Worm (Caenorhabditis elegans): ENCODE results near the gene shpk-1.

The shpk-1 gene

ce11 chrIII:13607833-13608232 is at the start of gene shpk-1:
Gene shpk-1 (plus strand): TSS chrIII:13608020.
- no peak for TF ChIP-seq unc-62 (GFP tag; optimal IDR thresholded peaks at IDR 0.05)

ce11 chrIII:13560715-13561114 is 47.1 kb upstream of the shpk-1 start:
- no peak for TF ChIP-seq unc-62 (GFP tag; optimal IDR thresholded peaks at IDR 0.05)

- no peak for TF ChIP-seq unc-62 (GFP tag; optimal IDR thresholded peaks at IDR 0.05)
These were observed 46.6 kb upstream of the shpk-1 start for ce11 chrIII:13561233-13561632.

ce11 chrIII:13563000-13563522 is 44.8 kb upstream of the shpk-1 start, which contains the start of gene T05D4.2:
Gene T05D4.2 (minus strand): TSS chrIII:13563082.
- TF ChIP-seq unc-62 (GFP tag; optimal IDR thresholded peaks at IDR 0.05), result no peak

- no peak for TF ChIP-seq unc-62 (GFP tag; optimal IDR thresholded peaks at IDR 0.05)
These were observed 44.2 kb upstream of the shpk-1 start for ce11 chrIII:13563583-13563982.

ce11 chrIII:13564929-13565328 is 42.9 kb upstream of the shpk-1 start, which contains the start of gene aldo-1:
Gene aldo-1 (minus strand): TSS chrIII:13564937.
- TF ChIP-seq unc-62 (GFP tag; optimal IDR thresholded peaks at IDR 0.05), result no peak

ce11 chrIII:13565972-13566371 is 41.8 kb upstream of the shpk-1 start:
- TF ChIP-seq unc-62 (GFP tag; optimal IDR thresholded peaks at IDR 0.05), result no peak

ce11 chrIII:13570347-13570746 is 37.5 kb upstream of the shpk-1 start, which contains the start of gene exc-12:
Gene exc-12 (minus strand): TSS chrIII:13570447.
- TF ChIP-seq unc-62 (GFP tag; optimal IDR thresholded peaks at IDR 0.05), result no peak

- TF ChIP-seq unc-62 (GFP tag; optimal IDR thresholded peaks at IDR 0.05), result no peak
These were observed 32.1 kb upstream of the shpk-1 start, which contains the start of gene osm-7 for ce11 chrIII:13575610-13576232. Gene osm-7 (plus strand): TSS chrIII:13576182.

ce11 chrIII:13580076-13580475 is 27.7 kb upstream of the shpk-1 start:
- TF ChIP-seq unc-62 (GFP tag; optimal IDR thresholded peaks at IDR 0.05), result no peak

- no peak for TF ChIP-seq unc-62 (GFP tag; optimal IDR thresholded peaks at IDR 0.05)
These were observed 27.3 kb upstream of the shpk-1 start, which contains the start of gene T05D4.5 for ce11 chrIII:13580538-13580937. Gene T05D4.5 (plus strand): TSS chrIII:13580838.

ce11 chrIII:13581727-13582126 is 26.1 kb upstream of the shpk-1 start:
- no peak for TF ChIP-seq unc-62 (GFP tag; optimal IDR thresholded peaks at IDR 0.05)

ce11 chrIII:13600254-13600653 is 7.6 kb upstream of the shpk-1 start:
- TF ChIP-seq unc-62 (GFP tag; optimal IDR thresholded peaks at IDR 0.05), result no peak

ce11 chrIII:13604834-13605233 is 3.0 kb upstream of the shpk-1 start:
- no peak for TF ChIP-seq unc-62 (GFP tag; optimal IDR thresholded peaks at IDR 0.05)

- TF ChIP-seq unc-62 (GFP tag; optimal IDR thresholded peaks at IDR 0.05), result no peak
These were observed 1.7 kb upstream of the shpk-1 start, which contains the start of gene act-5 for ce11 chrIII:13606016-13606530. Gene act-5 (minus strand): TSS chrIII:13606066.

- TF ChIP-seq unc-62 (GFP tag; optimal IDR thresholded peaks at IDR 0.05), result no peak
These were observed 955 bp upstream of the shpk-1 start for ce11 chrIII:13606865-13607264.

- TF ChIP-seq unc-62 (GFP tag; optimal IDR thresholded peaks at IDR 0.05), result no peak
These were observed 6.4 kb downstream of the shpk-1 start for ce11 chrIII:13614206-13614605.
